Worm (Caenorhabditis elegans) whole organism, midembryonic: ENCODE measurements around the gene Y50D4B.6.

ENCODE experiments used
- T22C8.4 ChIP-seq: fragments of 200-800 bp; sonication (Bioruptor generic); IDR thresholded peaks from 2 replicates; pipeline ENCODE4 v1.3.6; 2022; ENCODE audit warnings: missing genetic modification characterization, missing compliant biosample characterization
- flt-1 ChIP-seq: fragments of 200-800 bp; sonication (Bioruptor generic); IDR thresholded peaks from 2 replicates; pipeline ENCODE4 v1.3.6; 2022; ENCODE audit warnings: missing genetic modification characterization, missing compliant biosample characterization
- klf-2 ChIP-seq: fragments of 200-800 bp; sonication (Bioruptor generic); conservative IDR thresholded peaks from 2 replicates; pipeline ENCODE4 v1.3.6; 2022; ENCODE audit warnings: missing genetic modification reagents, missing genetic modification characterization, missing compliant biosample characterization
- ref-1 ChIP-seq: fragments of 200-800 bp; sonication (Bioruptor generic); conservative IDR thresholded peaks from 2 replicates; pipeline ENCODE4 v1.3.6; 2022; ENCODE audit warnings: missing genetic modification reagents, missing genetic modification characterization, missing compliant biosample characterization
- ztf-29 ChIP-seq: fragments of 200-800 bp; sonication (Bioruptor generic); IDR thresholded peaks from 2 replicates; pipeline ENCODE4 v1.3.6; 2022; ENCODE audit warnings: missing genetic modification reagents, missing genetic modification characterization, missing compliant biosample characterization

- TF ChIP-seq T22C8.4 (GFP tag; lab: Robert Waterston, UW) = no peak
- no peak for TF ChIP-seq ztf-29
- TF ChIP-seq flt-1 (GFP tag; lab: Robert Waterston, UW) = no peak
- TF ChIP-seq ref-1 (GFP tag; lab: Robert Waterston, UW) = no peak
- no peak for TF ChIP-seq klf-2
These were observed 28.5 kb downstream of the Y50D4B.6 start, which contains the start of gene Y50D4B.1 for ce11 chrV:1112658-1113057.
